Worm (Caenorhabditis elegans) whole organism, young adult: ENCODE results near the gene unk-1.
A peak's percentile ranks its signal among the peaks of the same experiment; 100 is the strongest.

Experiments used
- B0035.1 ChIP-seq: sonication (generic microtip); optimal IDR thresholded peaks from 2 replicates; lab custom pipeline; 2016; ENCODE audit warnings: missing genetic modification characterization, mild to moderate bottlenecking, missing compliant biosample characterization, missing genotype, missing genetic modification reagents
- B0261.1 ChIP-seq: sonication (generic microtip); optimal IDR thresholded peaks from 2 replicates; lab custom pipeline; 2016; ENCODE audit warnings: mild to moderate bottlenecking, missing genetic modification characterization, moderate library complexity, missing compliant biosample characterization
- B0336.3 ChIP-seq: fragments of 200-800 bp; sonication (Bioruptor generic); IDR thresholded peaks from 2 replicates; pipeline ENCODE4 v1.3.6; 2022; ENCODE audit warnings: missing genetic modification characterization, missing compliant biosample characterization
- F22D6.2 ChIP-seq: sonication (generic microtip); optimal IDR thresholded peaks from 2 replicates; lab custom pipeline; 2016; ENCODE audit warnings: mild to moderate bottlenecking, missing genetic modification characterization, missing compliant biosample characterization
- F23B12.7 ChIP-seq: sonication (generic microtip); optimal IDR thresholded peaks from 2 replicates; lab custom pipeline; 2017; ENCODE audit warnings: missing genetic modification characterization, mild to moderate bottlenecking, missing compliant biosample characterization, antibody characterized with exemption, moderate library complexity; ENCODE audit not compliant: insufficient read depth
- F33H1.4 ChIP-seq: fragments of 200-800 bp; sonication (Bioruptor generic); IDR thresholded peaks from 2 replicates; pipeline ENCODE4 v1.3.6; 2022; ENCODE audit warnings: missing genetic modification reagents, missing genetic modification characterization, missing compliant biosample characterization
- F49E8.2 ChIP-seq: sonication (generic microtip); optimal IDR thresholded peaks from 3 replicates; lab custom pipeline; 2017; ENCODE audit warnings: missing genetic modification characterization, mild to moderate bottlenecking, missing compliant biosample characterization, antibody characterized with exemption, moderate library complexity; ENCODE audit not compliant: insufficient read depth
- F52B5.7 ChIP-seq: sonication (generic microtip); optimal IDR thresholded peaks from 2 replicates; lab custom pipeline; 2016; ENCODE audit warnings: mild to moderate bottlenecking, missing genetic modification characterization, missing compliant biosample characterization
- F55B11.4 ChIP-seq: sonication (generic microtip); optimal IDR thresholded peaks from 2 replicates; lab custom pipeline; 2016; ENCODE audit warnings: missing compliant biosample characterization, missing genetic modification characterization, borderline replicate concordance; ENCODE audit not compliant: insufficient read depth
- F57A8.1 ChIP-seq: fragments of 200-800 bp; sonication (Bioruptor generic); optimal IDR thresholded peaks from 2 replicates; lab custom pipeline; 2018; ENCODE audit warnings: mild to moderate bottlenecking, missing genetic modification characterization, moderate library complexity, missing compliant biosample characterization
- Y53F4B.3 ChIP-seq: fragments of 200-800 bp; sonication (Bioruptor generic); IDR thresholded peaks from 2 replicates; pipeline ENCODE4 v1.3.6; 2022; ENCODE audit warnings: missing genetic modification reagents, missing genetic modification characterization, missing compliant biosample characterization
- Y56A3A.18 ChIP-seq: fragments of 200-800 bp; sonication (Bioruptor generic); IDR thresholded peaks from 2 replicates; pipeline ENCODE4 v1.3.6; 2022; ENCODE audit warnings: missing genetic modification reagents, missing genetic modification characterization, missing compliant biosample characterization
- Y79H2A.3 ChIP-seq: fragments of 200-800 bp; sonication (Bioruptor generic); conservative IDR thresholded peaks from 2 replicates; pipeline ENCODE4 v1.3.6; 2022; ENCODE audit warnings: missing genetic modification reagents, missing genetic modification characterization, missing compliant biosample characterization
- akir-1 ChIP-seq: fragments of 200-800 bp; sonication (Bioruptor generic); optimal IDR thresholded peaks from 2 replicates; lab custom pipeline; 2018; ENCODE audit warnings: mild to moderate bottlenecking, missing genetic modification characterization, moderate library complexity, missing compliant biosample characterization
- atf-7 ChIP-seq: sonication (generic microtip); optimal IDR thresholded peaks from 2 replicates; lab custom pipeline; 2017; ENCODE audit warnings: mild to moderate bottlenecking, missing genetic modification characterization, missing compliant biosample characterization
- attf-5 ChIP-seq: fragments of 200-800 bp; sonication (Bioruptor generic); optimal IDR thresholded peaks from 2 replicates; lab custom pipeline; 2018; ENCODE audit warnings: mild to moderate bottlenecking, missing genetic modification characterization, missing compliant biosample characterization
- cebp-1 ChIP-seq, 2 experiments: fragments of 200-800 bp in 1 of 2; sonication (Bioruptor generic) in 1 of 2; sonication (generic microtip) in 1 of 2; IDR thresholded peaks in 1 of 2; optimal IDR thresholded peaks in 1 of 2; 2 replicates each; pipeline versions ENCODE4 v1.3.6 to Lab custom; 2017 to 2022; ENCODE audit warnings: missing compliant biosample characterization in 2 of 2, missing genetic modification characterization in 2 of 2, mild to moderate bottlenecking in 1 of 2, missing genetic modification reagents in 1 of 2, moderate library complexity in 1 of 2
- ceh-100 ChIP-seq: fragments of 200-800 bp; sonication (Bioruptor generic); IDR thresholded peaks from 2 replicates; pipeline ENCODE4 v1.3.6; 2022; ENCODE audit warnings: missing genetic modification reagents, missing genetic modification characterization, missing compliant biosample characterization
- ceh-40 ChIP-seq: fragments of 200-800 bp; sonication (Bioruptor generic); IDR thresholded peaks from 2 replicates; pipeline ENCODE4 v1.3.6; 2022; ENCODE audit warnings: missing genetic modification characterization, missing compliant biosample characterization
- dpff-1 ChIP-seq: sonication (generic microtip); optimal IDR thresholded peaks from 2 replicates; lab custom pipeline; 2017; ENCODE audit warnings: mild to moderate bottlenecking, missing genetic modification characterization, missing compliant biosample characterization
- dpl-1 ChIP-seq: fragments of 150-350 bp; optimal IDR thresholded peaks from 2 replicates; lab custom pipeline; 2014; ENCODE audit warnings: missing biosample characterization, missing genetic modification reagents, missing genetic modification characterization
- egrh-3 ChIP-seq: fragments of 200-800 bp; sonication (Bioruptor generic); IDR thresholded peaks from 2 replicates; pipeline ENCODE4 v1.3.6; 2022; ENCODE audit warnings: missing genetic modification reagents, missing genetic modification characterization, missing compliant biosample characterization
- him-1 ChIP-seq: sonication (generic microtip); optimal IDR thresholded peaks from 2 replicates; lab custom pipeline; 2016; ENCODE audit warnings: missing genotype, missing genetic modification reagents, missing genetic modification characterization, missing compliant biosample characterization
- hrde-1 ChIP-seq: sonication (generic microtip); optimal IDR thresholded peaks from 2 replicates; lab custom pipeline; 2016; ENCODE audit warnings: missing genetic modification characterization, mild to moderate bottlenecking, missing compliant biosample characterization, moderate library complexity, missing genotype, missing genetic modification reagents, borderline replicate concordance
- lag-1 ChIP-seq: fragments of 200-800 bp; sonication (Bioruptor generic); IDR thresholded peaks from 2 replicates; pipeline ENCODE4 v1.3.6; 2022; ENCODE audit warnings: missing genetic modification reagents, missing genetic modification characterization, missing compliant biosample characterization
- lin-35 ChIP-seq, 3 experiments: fragments of 150-350 bp in 2 of 3; sonication (generic microtip) in 1 of 3; optimal IDR thresholded peaks; 2 replicates each; lab custom pipeline; 2014 to 2018; ENCODE audit warnings: missing biosample characterization in 3 of 3, missing genetic modification characterization in 3 of 3, missing genetic modification reagents in 3 of 3
- lin-40 ChIP-seq: sonication (generic microtip); optimal IDR thresholded peaks from 2 replicates; lab custom pipeline; 2016; ENCODE audit warnings: missing genetic modification characterization, mild to moderate bottlenecking, missing compliant biosample characterization, missing genotype, missing genetic modification reagents
- madf-3 ChIP-seq: fragments of 200-800 bp; sonication (Bioruptor generic); IDR thresholded peaks from 2 replicates; pipeline ENCODE4 v1.3.6; 2022; ENCODE audit warnings: missing genetic modification reagents, missing genetic modification characterization, missing compliant biosample characterization
- mcd-1 ChIP-seq: fragments of 200-800 bp; sonication (Bioruptor generic); IDR thresholded peaks from 2 replicates; pipeline ENCODE4 v1.3.6; 2022; ENCODE audit warnings: missing genetic modification reagents, missing genetic modification characterization, missing compliant biosample characterization
- mel-28 ChIP-seq: sonication (generic microtip); optimal IDR thresholded peaks from 2 replicates; lab custom pipeline; 2016; ENCODE audit warnings: borderline replicate concordance, mild to moderate bottlenecking, missing genetic modification characterization, missing compliant biosample characterization
- nfya-1 ChIP-seq: sonication (generic microtip); optimal IDR thresholded peaks from 2 replicates; lab custom pipeline; 2017; ENCODE audit warnings: antibody characterized with exemption, missing compliant biosample characterization, missing genetic modification characterization, borderline replicate concordance; ENCODE audit not compliant: insufficient read depth
- nhr-80 ChIP-seq: sonication (generic microtip); optimal IDR thresholded peaks from 2 replicates; lab custom pipeline; 2016; ENCODE audit warnings: missing genetic modification characterization, missing compliant biosample characterization
- nhr-90 ChIP-seq: sonication (generic microtip); optimal IDR thresholded peaks from 2 replicates; lab custom pipeline; 2016; ENCODE audit warnings: missing genotype, mild to moderate bottlenecking, missing genetic modification characterization, missing compliant biosample characterization
- pha-4 ChIP-seq: fragments of 150-350 bp; sonication (generic microtip); optimal IDR thresholded peaks from 2 replicates; lab custom pipeline; 2014; ENCODE audit warnings: missing biosample characterization, missing genetic modification reagents, missing genetic modification characterization
- rpc-1 ChIP-seq, 2 experiments: fragments of 150-350 bp in 1 of 2; sonication (generic microtip) in 1 of 2; optimal IDR thresholded peaks; 2 replicates each; lab custom pipeline; 2014 to 2018; ENCODE audit warnings: missing biosample characterization in 1 of 2, missing genetic modification characterization in 1 of 2, missing genetic modification reagents in 1 of 2, missing genotype in 1 of 2
- snpc-1.1 ChIP-seq: sonication (generic microtip); optimal IDR thresholded peaks from 2 replicates; lab custom pipeline; 2017; ENCODE audit warnings: missing genetic modification characterization, mild to moderate bottlenecking, missing compliant biosample characterization, antibody characterized with exemption, moderate library complexity, missing genotype, missing genetic modification reagents; ENCODE audit not compliant: insufficient read depth
- snpc-3.4 ChIP-seq: sonication (generic microtip); optimal IDR thresholded peaks from 2 replicates; lab custom pipeline; 2017; ENCODE audit warnings: missing genetic modification characterization, mild to moderate bottlenecking, missing compliant biosample characterization, antibody characterized with exemption, moderate library complexity, missing genotype, missing genetic modification reagents
- sptf-2 ChIP-seq: fragments of 200-800 bp; sonication (Bioruptor generic); optimal IDR thresholded peaks from 2 replicates; lab custom pipeline; 2018; ENCODE audit warnings: mild to moderate bottlenecking, missing genetic modification characterization, missing compliant biosample characterization
- tlf-1 ChIP-seq: fragments of 200-800 bp; sonication (Bioruptor generic); optimal IDR thresholded peaks from 2 replicates; lab custom pipeline; 2018; ENCODE audit warnings: mild to moderate bottlenecking, missing genetic modification characterization, missing compliant biosample characterization
- unc-130 ChIP-seq: sonication (generic microtip); optimal IDR thresholded peaks from 2 replicates; lab custom pipeline; 2016; ENCODE audit warnings: missing genetic modification reagents, missing genetic modification characterization, missing compliant biosample characterization
- unc-62 ChIP-seq: fragments of 150-350 bp; optimal IDR thresholded peaks from 2 replicates; lab custom pipeline; 2014; ENCODE audit warnings: missing biosample characterization, missing genetic modification reagents, missing genetic modification characterization
- zfh-2 ChIP-seq: fragments of 200-800 bp; sonication (Bioruptor generic); conservative IDR thresholded peaks from 2 replicates; pipeline ENCODE4 v1.3.6; 2022; ENCODE audit warnings: missing genetic modification reagents, missing genetic modification characterization, missing compliant biosample characterization
- zim-3 ChIP-seq: sonication (generic microtip); optimal IDR thresholded peaks from 2 replicates; lab custom pipeline; 2017; ENCODE audit warnings: mild to moderate bottlenecking, missing genetic modification characterization, moderate library complexity, missing compliant biosample characterization
- ztf-22 ChIP-seq: fragments of 200-800 bp; sonication (Bioruptor generic); optimal IDR thresholded peaks from 2 replicates; lab custom pipeline; 2018; ENCODE audit warnings: mild to moderate bottlenecking, missing genetic modification characterization, moderate library complexity, missing compliant biosample characterization
- ztf-28 ChIP-seq: fragments of 200-800 bp; sonication (Bioruptor generic); IDR thresholded peaks from 2 replicates; pipeline ENCODE4 v1.3.6; 2022; ENCODE audit warnings: missing genetic modification reagents, missing genetic modification characterization, missing compliant biosample characterization

The unk-1 gene

DNA sequence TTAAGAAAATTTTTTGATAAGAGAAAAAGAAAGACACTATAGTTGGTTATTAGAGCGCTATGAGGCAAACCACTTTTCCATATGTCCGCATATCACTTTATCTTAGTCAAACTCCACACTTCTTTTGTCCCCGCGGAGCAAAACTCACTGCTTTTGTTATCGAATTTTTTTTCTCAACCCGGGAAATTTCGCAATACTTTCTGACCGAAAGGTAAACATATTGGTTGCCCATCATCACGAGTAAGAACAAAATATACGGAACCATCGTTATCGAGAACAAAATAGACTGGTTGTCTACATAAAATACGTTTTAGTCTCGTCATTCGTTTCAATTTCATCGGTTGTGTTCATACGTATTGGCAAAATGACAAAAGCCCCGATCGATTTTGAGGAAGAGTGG lies 54.5 kb downstream of the unk-1 start, which contains the start of gene C18A11.1:
C18A11.1 (plus strand) TSS at position 36 of the 400 bp plus-strand sequence.
- TF ChIP-seq unc-130 (no peak), akir-1 (GFP tag; lab: Kevin White, UChicago) (no peak), F49E8.2 (no peak), madf-3 (GFP tag; lab: Robert Waterston, UW) (no peak), F33H1.4 (GFP tag; lab: Robert Waterston, UW) (no peak), mcd-1 (GFP tag; lab: Robert Waterston, UW) (no peak), lin-40 (tag; lab: Kevin White, UChicago) (no peak), F22D6.2 (tag; lab: Kevin White, UChicago) (no peak), ztf-22 (GFP tag; lab: Kevin White, UChicago) (peak; percentile 37), tlf-1 (no peak), Y56A3A.18 (GFP tag; lab: Robert Waterston, UW) (no peak), sptf-2 (no peak), B0035.1 (no peak), unc-62 (GFP tag; lab: Kevin White, UChicago) (no peak), nhr-80 (peak; percentile 82), zim-3 (no peak), him-1 (tag; lab: Kevin White, UChicago) (no peak), nhr-90 (no peak), snpc-3.4 (no peak), egrh-3 (GFP tag; lab: Robert Waterston, UW) (no peak), F23B12.7 (tag; lab: Kevin White, UChicago) (no peak), ceh-40 (GFP tag; lab: Robert Waterston, UW) (no peak), nfya-1 (tag; lab: Kevin White, UChicago) (no peak), mel-28 (tag; lab: Kevin White, UChicago) (no peak), Y79H2A.3 (GFP tag; lab: Robert Waterston, UW) (no peak), rpc-1 (optimal IDR thresholded peaks at IDR 0.05; lab: Kevin White, UChicago) (no peak), rpc-1 (tag; optimal IDR thresholded peaks at IDR 0.05; lab: Kevin White, UChicago) (no peak), B0261.1 (tag; lab: Kevin White, UChicago) (no peak), cebp-1 (GFP tag; IDR thresholded peaks at IDR 0.05; lab: Robert Waterston, UW) (peak; percentile 97), cebp-1 (tag; optimal IDR thresholded peaks at IDR 0.05; lab: Kevin White, UChicago) (peak; percentile 98), pha-4 (peak; percentile 90), zfh-2 (GFP tag; lab: Robert Waterston, UW) (no peak), lag-1 (no peak), B0336.3 (no peak), F57A8.1 (no peak), snpc-1.1 (tag; lab: Kevin White, UChicago) (no peak), dpff-1 (tag; lab: Kevin White, UChicago) (no peak), F52B5.7 (tag; lab: Kevin White, UChicago) (no peak), hrde-1 (tag; lab: Kevin White, UChicago) (no peak), dpl-1 (GFP tag; lab: Kevin White, UChicago) (no peak), atf-7 (tag; lab: Kevin White, UChicago) (no peak), lin-35 (GFP tag; optimal IDR thresholded peaks at IDR 0.05; lab: Kevin White, UChicago) (no peak), attf-5 (GFP tag; lab: Kevin White, UChicago) (peak; percentile 36), ztf-28 (GFP tag; lab: Robert Waterston, UW) (no peak), ceh-100 (GFP tag; lab: Robert Waterston, UW) (no peak), Y53F4B.3 (GFP tag; lab: Robert Waterston, UW) (no peak), F55B11.4 (tag; lab: Kevin White, UChicago) (no peak)
- TF ChIP-seq, all 124 proteins: peak for 5
